Fruit fly (Drosophila melanogaster): ENCODE measurements around the gene lds.
A peak's percentile ranks its signal among the peaks of the same experiment; 100 is the strongest.

Gene lds

dm6 chr3R:7895457-7895856 lies 24.8 kb upstream of the lds start (continued):
- TF ChIP-seq hkb (optimal IDR thresholded peaks at IDR 0.05) (no peak), hkb (GFP tag; IDR thresholded peaks at IDR 0.05) (peak; percentile 77), wek (GFP tag; optimal IDR thresholded peaks at IDR 0.05) (no peak), CG18262 (tag; optimal IDR thresholded peaks at IDR 0.05) (no peak), B-H2 (GFP tag; optimal IDR thresholded peaks at IDR 0.05) (no peak), ind (GFP tag; optimal IDR thresholded peaks at IDR 0.05) (peak; percentile 71), hth (optimal IDR thresholded peaks at IDR 0.05) (no peak), lola (GFP tag; optimal IDR thresholded peaks at IDR 0.05) (no peak), croc (GFP tag; conservative IDR thresholded peaks at IDR 0.05) (no peak), Six4 (GFP tag; optimal IDR thresholded peaks at IDR 0.05) (peak; percentile 5), GATAe (GFP tag; conservative IDR thresholded peaks at IDR 0.05) (no peak), sob (GFP tag; IDR thresholded peaks at IDR 0.05) (peak; percentile 75), CG18764 (GFP tag; optimal IDR thresholded peaks at IDR 0.05) (peak; percentile 30), org-1 (GFP tag; optimal IDR thresholded peaks at IDR 0.05) (peak; percentile 53), pita (GFP tag; optimal IDR thresholded peaks at IDR 0.05) (no peak), CG6254 (GFP tag; optimal IDR thresholded peaks at IDR 0.05) (peak; percentile 15), sna (GFP tag; IDR thresholded peaks at IDR 0.05; ENCODE audit: partially characterized antibody) (no peak), CG8089 (GFP tag; optimal IDR thresholded peaks at IDR 0.05) (no peak), CG5953 (GFP tag; IDR thresholded peaks at IDR 0.05) (peak; percentile 33; the same call in 1 of the 2 replicates), ken (GFP tag; IDR thresholded peaks at IDR 0.05) (no peak), CG1832 (GFP tag; optimal IDR thresholded peaks at IDR 0.05) (no peak), Hr51 (GFP tag; optimal IDR thresholded peaks at IDR 0.05) (peak in 1 of 2 experiments; percentile 83), CG8281 (tag; optimal IDR thresholded peaks at IDR 0.05) (no peak), nerfin-1 (tag; optimal IDR thresholded peaks at IDR 0.05) (no peak), Dll (GFP tag; IDR thresholded peaks at IDR 0.05; ENCODE audit: partially characterized antibody) (no peak), seq (GFP tag; IDR thresholded peaks at IDR 0.05) (peak; percentile 65; the same call in 1 of the 2 replicates), gro (GFP tag; optimal IDR thresholded peaks at IDR 0.05) (peak; percentile 83), dm (GFP tag; optimal IDR thresholded peaks at IDR 0.05) (no peak), Vsx1 (GFP tag; optimal IDR thresholded peaks at IDR 0.05) (no peak), CG4730 (GFP tag; IDR thresholded peaks at IDR 0.05) (peak; percentile 42; the same call in 1 of the 2 replicates), E2f1 (GFP tag; IDR thresholded peaks at IDR 0.05) (peak; percentile 67), Mrtf (GFP tag; IDR thresholded peaks at IDR 0.05) (peak; percentile 67; the same call in 2 of the 3 replicates), emc (GFP tag; optimal IDR thresholded peaks at IDR 0.05) (no peak), CG11085 (GFP tag; IDR thresholded peaks at IDR 0.05) (peak; percentile 43), row (GFP tag; IDR thresholded peaks at IDR 0.05) (peak; percentile 86), Trl (optimal IDR thresholded peaks at IDR 0.05) (peak in 1 of 2 experiments; percentile 47), Trl (GFP tag; optimal IDR thresholded peaks at IDR 0.05) (peak; percentile 55), Xbp1 (GFP tag; optimal IDR thresholded peaks at IDR 0.05) (peak; percentile 44), CG12391 (tag; optimal IDR thresholded peaks at IDR 0.05) (no peak), Ada2b (GFP tag; IDR thresholded peaks at IDR 0.05) (peak; percentile 88), CG11723 (GFP tag; optimal IDR thresholded peaks at IDR 0.05) (no peak), nerfin-2 (GFP tag; IDR thresholded peaks at IDR 0.05; ENCODE audit: partially characterized antibody) (no peak), zen (tag; optimal IDR thresholded peaks at IDR 0.05) (no peak), Atf3 (GFP tag; optimal IDR thresholded peaks at IDR 0.05) (no peak), usp (GFP tag; optimal IDR thresholded peaks at IDR 0.05) (no peak), CG4404 (GFP tag; IDR thresholded peaks at IDR 0.05) (0 out of 2 replicates have a peak, but pooled peaks have one; percentile 26), CG32532 (GFP tag; IDR thresholded peaks at IDR 0.05) (peak; percentile 92), bsh (GFP tag; optimal IDR thresholded peaks at IDR 0.05) (peak in 1 of 2 experiments; percentile 73), vnd (GFP tag; IDR thresholded peaks at IDR 0.05; ENCODE audit: partially characterized antibody) (no peak), en (GFP tag; optimal IDR thresholded peaks at IDR 0.05) (peak; percentile 11), kay (GFP tag; optimal IDR thresholded peaks at IDR 0.05) (no peak), eve (GFP tag; optimal IDR thresholded peaks at IDR 0.05) (no peak)

All from whole organism, embryonic.